Worm (Caenorhabditis elegans): ENCODE results near the gene C33G3.4.
A peak's percentile ranks its signal among the peaks of the same experiment; 100 is the strongest.

ce11 chrX:14063830-14064229 lies 7.1 kb upstream of the C33G3.4 start:
- TF ChIP-seq tbx-37 (GFP tag; conservative IDR thresholded peaks at IDR 0.05) (peak; percentile 94), tbx-11 (GFP tag; IDR thresholded peaks at IDR 0.05) (peak; percentile 95), sea-1 (GFP tag; conservative IDR thresholded peaks at IDR 0.05) (peak; percentile 98), tra-4 (tag; optimal IDR thresholded peaks at IDR 0.05) (peak; percentile 92), flt-1 (GFP tag; IDR thresholded peaks at IDR 0.05) (peak; percentile 99), ama-1 (optimal IDR thresholded peaks at IDR 0.05) (no peak), hnd-1 (tag; optimal IDR thresholded peaks at IDR 0.05) (peak; percentile 93), ets-7 (tag; optimal IDR thresholded peaks at IDR 0.05) (peak; percentile 89), hmbx-1 (tag; optimal IDR thresholded peaks at IDR 0.05) (peak; percentile 91), ceh-13 (GFP tag; optimal IDR thresholded peaks at IDR 0.05) (peak; percentile 90), ceh-36 (tag; optimal IDR thresholded peaks at IDR 0.05) (peak; percentile 96), hmg-4 (GFP tag; optimal IDR thresholded peaks at IDR 0.05) (peak; percentile 95), scrt-1 (GFP tag; IDR thresholded peaks at IDR 0.05) (peak; percentile 98), aly-1 (tag; optimal IDR thresholded peaks at IDR 0.05) (peak; percentile 91)

All from whole organism, early embryonic.